Worm (Caenorhabditis elegans) whole organism, early embryonic: ENCODE results near the gene unc-2.

Experiments used
- B0310.2 ChIP-seq: sonication (generic microtip); optimal IDR thresholded peaks from 2 replicates; lab custom pipeline; 2016; ENCODE audit warnings: mild to moderate bottlenecking, missing genetic modification characterization, missing compliant biosample characterization
- F13C5.2 ChIP-seq: sonication (generic microtip); optimal IDR thresholded peaks from 2 replicates; lab custom pipeline; 2017; ENCODE audit warnings: mild to moderate bottlenecking, missing genetic modification characterization, inconsistent platforms, missing compliant biosample characterization
- aly-1 ChIP-seq: sonication (generic microtip); optimal IDR thresholded peaks from 2 replicates; lab custom pipeline; 2016; ENCODE audit warnings: missing genetic modification characterization, missing compliant biosample characterization
- ama-1 ChIP-seq: fragments of 150-350 bp; optimal IDR thresholded peaks from 2 replicates; lab custom pipeline; 2014
- ets-7 ChIP-seq: sonication (generic microtip); optimal IDR thresholded peaks from 2 replicates; lab custom pipeline; 2016; ENCODE audit warnings: missing genotype, missing genetic modification characterization, missing compliant biosample characterization
- flt-1 ChIP-seq: fragments of 200-800 bp; sonication (Bioruptor generic); IDR thresholded peaks from 2 replicates; pipeline ENCODE4 v1.3.6; 2022; ENCODE audit warnings: missing genetic modification characterization, missing compliant biosample characterization
- hmg-4 ChIP-seq: fragments of 200-800 bp; sonication (Bioruptor generic); optimal IDR thresholded peaks from 2 replicates; lab custom pipeline; 2018; ENCODE audit warnings: mild to moderate bottlenecking, missing genetic modification characterization, missing compliant biosample characterization
- scrt-1 ChIP-seq: fragments of 200-800 bp; sonication (Bioruptor generic); IDR thresholded peaks from 2 replicates; pipeline ENCODE4 v1.3.6; 2022; ENCODE audit warnings: missing genetic modification characterization, missing compliant biosample characterization
- sea-1 ChIP-seq: fragments of 200-800 bp; sonication (Bioruptor generic); conservative IDR thresholded peaks from 2 replicates; pipeline ENCODE4 v1.3.6; 2022; ENCODE audit warnings: missing genetic modification characterization, missing compliant biosample characterization
- tbx-11 ChIP-seq: fragments of 200-800 bp; sonication (Bioruptor generic); IDR thresholded peaks from 2 replicates; pipeline ENCODE4 v1.3.6; 2022; ENCODE audit warnings: missing genetic modification characterization, missing compliant biosample characterization
- tra-4 ChIP-seq: sonication (generic microtip); optimal IDR thresholded peaks from 2 replicates; lab custom pipeline; 2017; ENCODE audit warnings: missing genetic modification characterization, missing compliant biosample characterization

ce11 chrX:2694725-2695124 lies 68.6 kb downstream of the unc-2 start, which contains the start of gene T02C5.1:
- TF ChIP-seq sea-1 (GFP tag; lab: Robert Waterston, UW) (no peak), flt-1 (GFP tag; lab: Robert Waterston, UW) (no peak), aly-1 (tag; lab: Kevin White, UChicago) (no peak), scrt-1 (GFP tag; lab: Robert Waterston, UW) (no peak), ama-1 (lab: Kevin White, UChicago) (no peak), tbx-11 (GFP tag; lab: Robert Waterston, UW) (no peak), hmg-4 (no peak), F13C5.2 (tag; lab: Kevin White, UChicago) (no peak), B0310.2 (no peak), ets-7 (no peak), tra-4 (tag; lab: Kevin White, UChicago) (no peak)
